Worm (Caenorhabditis elegans) whole organism, young adult: ENCODE results near the gene hsp-3.

Experiments used
- F37B4.10 ChIP-seq: fragments of 200-800 bp; sonication (Bioruptor generic); IDR thresholded peaks from 2 replicates; pipeline ENCODE4 v1.3.6; 2022; ENCODE audit warnings: missing genetic modification characterization, missing compliant biosample characterization
- aptf-3 ChIP-seq: fragments of 200-800 bp; sonication (Bioruptor generic); IDR thresholded peaks from 2 replicates; pipeline ENCODE4 v1.3.6; 2022; ENCODE audit warnings: missing genetic modification characterization, missing compliant biosample characterization
- ceh-58 ChIP-seq: fragments of 200-800 bp; sonication (Bioruptor generic); IDR thresholded peaks from 2 replicates; pipeline ENCODE4 v1.3.6; 2022; ENCODE audit warnings: missing genetic modification characterization, missing compliant biosample characterization
- nhr-120 ChIP-seq: fragments of 200-800 bp; sonication (Bioruptor generic); IDR thresholded peaks from 2 replicates; pipeline ENCODE4 v1.3.6; 2022; ENCODE audit warnings: missing genetic modification characterization, missing compliant biosample characterization
- nhr-80 ChIP-seq: sonication (generic microtip); optimal IDR thresholded peaks from 2 replicates; lab custom pipeline; 2016; ENCODE audit warnings: missing genetic modification characterization, missing compliant biosample characterization
- pha-4 ChIP-seq: fragments of 150-350 bp; sonication (generic microtip); optimal IDR thresholded peaks from 2 replicates; lab custom pipeline; 2014; ENCODE audit warnings: missing biosample characterization, missing genetic modification reagents, missing genetic modification characterization
- unc-62 ChIP-seq: fragments of 150-350 bp; optimal IDR thresholded peaks from 2 replicates; lab custom pipeline; 2014; ENCODE audit warnings: missing biosample characterization, missing genetic modification reagents, missing genetic modification characterization

DNA sequence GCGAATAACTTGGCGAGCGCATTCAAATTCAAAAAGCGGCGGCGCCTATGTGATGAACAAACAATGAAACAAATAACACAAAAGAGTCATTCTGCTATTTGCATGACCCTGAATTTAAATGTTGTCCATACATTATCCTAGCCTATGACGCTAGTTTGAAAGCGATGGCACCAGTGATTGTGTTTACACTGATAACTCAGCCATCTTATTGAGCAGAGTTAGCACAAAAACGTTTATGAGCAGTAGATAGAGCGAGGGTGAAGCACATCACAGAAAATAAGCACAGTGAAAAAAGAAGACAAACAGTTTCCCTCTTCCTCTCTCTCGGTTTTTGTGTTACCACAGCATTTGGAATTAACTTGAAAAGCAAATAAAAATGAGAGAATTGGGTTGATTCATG lies 48.6 kb downstream of the hsp-3 start:
- TF ChIP-seq unc-62 (GFP tag; lab: Kevin White, UChicago) (no peak), pha-4 (tag; lab: Kevin White, UChicago) (no peak), nhr-120 (GFP tag; lab: Robert Waterston, UW) (no peak), aptf-3 (GFP tag; lab: Robert Waterston, UW) (no peak), F37B4.10 (GFP tag; lab: Robert Waterston, UW) (no peak), nhr-80 (tag; lab: Kevin White, UChicago) (no peak), ceh-58 (GFP tag; lab: Robert Waterston, UW) (no peak)
